Worm (Caenorhabditis elegans) whole organism, late embryonic: ENCODE data around the gene K10D2.8.

Experiments
- ceh-34 ChIP-seq: sonication (generic microtip); optimal IDR thresholded peaks from 2 replicates; lab custom pipeline; 2016; ENCODE audit warnings: mild to moderate bottlenecking, missing genetic modification characterization, missing compliant biosample characterization
- ref-2 ChIP-seq: sonication (generic microtip); optimal IDR thresholded peaks from 2 replicates; lab custom pipeline; 2016; ENCODE audit warnings: missing genetic modification characterization, missing compliant biosample characterization

ce11 chrIII:5215375-5215774, 26.8 kb downstream of the K10D2.8 start, which contains the start of gene ZC155.4:
- TF ChIP-seq ref-2 (tag; lab: Kevin White, UChicago), result no peak
- no peak for TF ChIP-seq ceh-34
